Worm (Caenorhabditis elegans) whole organism, young adult: Measurements from ENCODE around the gene rev-3.

Source experiments
- F10E7.11 ChIP-seq: sonication (generic microtip); optimal IDR thresholded peaks from 2 replicates; lab custom pipeline; 2017; ENCODE audit warnings: mild to moderate bottlenecking, missing genetic modification characterization, moderate library complexity, missing compliant biosample characterization
- ama-1 ChIP-seq, 3 experiments: fragments of 150-350 bp in 1 of 3; sonication (generic microtip) in 2 of 3; optimal IDR thresholded peaks; 2 replicates each; lab custom pipeline; 2014 to 2018; ENCODE audit warnings: missing biosample characterization in 2 of 3, missing genetic modification characterization in 2 of 3, missing genetic modification reagents in 2 of 3
- attf-5 ChIP-seq: fragments of 200-800 bp; sonication (Bioruptor generic); optimal IDR thresholded peaks from 2 replicates; lab custom pipeline; 2018; ENCODE audit warnings: mild to moderate bottlenecking, missing genetic modification characterization, missing compliant biosample characterization
- ceh-91 ChIP-seq: fragments of 200-800 bp; sonication (Bioruptor generic); IDR thresholded peaks from 2 replicates; pipeline ENCODE4 v1.3.6; 2022; ENCODE audit warnings: missing genetic modification reagents, missing genetic modification characterization, missing compliant biosample characterization
- ets-4 ChIP-seq: fragments of 200-800 bp; sonication (Bioruptor generic); optimal IDR thresholded peaks from 2 replicates; lab custom pipeline; 2018; ENCODE audit warnings: mild to moderate bottlenecking, missing genetic modification characterization, missing compliant biosample characterization
- lin-40 ChIP-seq: sonication (generic microtip); optimal IDR thresholded peaks from 2 replicates; lab custom pipeline; 2016; ENCODE audit warnings: missing genetic modification characterization, mild to moderate bottlenecking, missing compliant biosample characterization, missing genotype, missing genetic modification reagents
- pha-4 ChIP-seq: fragments of 150-350 bp; sonication (generic microtip); optimal IDR thresholded peaks from 2 replicates; lab custom pipeline; 2014; ENCODE audit warnings: missing biosample characterization, missing genetic modification reagents, missing genetic modification characterization
- rcor-1 ChIP-seq: fragments of 200-800 bp; sonication (Bioruptor generic); IDR thresholded peaks from 2 replicates; pipeline ENCODE4 v1.3.6; 2022; ENCODE audit warnings: missing genetic modification reagents, missing genetic modification characterization, missing compliant biosample characterization
- sea-2 ChIP-seq: fragments of 200-800 bp; sonication (Bioruptor generic); IDR thresholded peaks from 2 replicates; pipeline ENCODE4 v1.3.6; 2022; ENCODE audit warnings: missing genetic modification characterization, missing compliant biosample characterization
- snpc-3.4 ChIP-seq: sonication (generic microtip); optimal IDR thresholded peaks from 2 replicates; lab custom pipeline; 2017; ENCODE audit warnings: missing genetic modification characterization, mild to moderate bottlenecking, missing compliant biosample characterization, antibody characterized with exemption, moderate library complexity, missing genotype, missing genetic modification reagents
- snpc-4 ChIP-seq, 5 experiments: fragments of 150-350 bp in 1 of 5; sonication (generic microtip) in 4 of 5; optimal IDR thresholded peaks; 2 replicates each; lab custom pipeline; 2014 to 2018; ENCODE audit warnings: missing genetic modification characterization in 5 of 5, missing biosample characterization in 3 of 5, antibody characterized with exemption in 2 of 5, mild to moderate bottlenecking in 2 of 5, missing compliant biosample characterization in 2 of 5, missing genotype in 2 of 5, moderate library complexity in 2 of 5, missing genetic modification reagents in 1 of 5
- zfh-2 ChIP-seq: fragments of 200-800 bp; sonication (Bioruptor generic); conservative IDR thresholded peaks from 2 replicates; pipeline ENCODE4 v1.3.6; 2022; ENCODE audit warnings: missing genetic modification reagents, missing genetic modification characterization, missing compliant biosample characterization

- TF ChIP-seq ets-4 (no peak), attf-5 (GFP tag; lab: Kevin White, UChicago) (no peak), pha-4 (no peak), rcor-1 (GFP tag; lab: Robert Waterston, UW) (no peak), ceh-91 (GFP tag; lab: Robert Waterston, UW) (no peak), ama-1 (optimal IDR thresholded peaks at IDR 0.05; lab: Kevin White, UChicago) (no peak), ama-1 (GFP tag; optimal IDR thresholded peaks at IDR 0.05; lab: Kevin White, UChicago) (no peak), F10E7.11 (tag; lab: Kevin White, UChicago) (no peak), snpc-4 (GFP tag; optimal IDR thresholded peaks at IDR 0.05; lab: Kevin White, UChicago) (no peak), snpc-4 (tag; optimal IDR thresholded peaks at IDR 0.05; lab: Kevin White, UChicago) (no peak), snpc-3.4 (no peak), sea-2 (no peak), lin-40 (tag; lab: Kevin White, UChicago) (no peak), zfh-2 (no peak)
Observed at ce11 chrIII:5836261-5836660, 45.8 kb upstream of the rev-3 start.
